Worm (Caenorhabditis elegans) whole organism, late embryonic: ENCODE data around the gene K10D11.6.

ENCODE experiments used
- dmd-4 ChIP-seq: sonication (generic microtip); optimal IDR thresholded peaks from 2 replicates; lab custom pipeline; 2016; ENCODE audit warnings: borderline replicate concordance, missing genetic modification characterization, missing compliant biosample characterization
- elt-4 ChIP-seq: sonication (generic microtip); optimal IDR thresholded peaks from 2 replicates; lab custom pipeline; 2016; ENCODE audit warnings: missing genetic modification characterization, missing compliant biosample characterization
- pha-4 ChIP-seq: fragments of 150-350 bp; optimal IDR thresholded peaks from 2 replicates; lab custom pipeline; 2018; ENCODE audit warnings: missing biosample characterization, missing genetic modification reagents, missing genetic modification characterization
- pqm-1 ChIP-seq: sonication (generic microtip); optimal IDR thresholded peaks from 2 replicates; lab custom pipeline; 2016; ENCODE audit warnings: missing genetic modification characterization, missing compliant biosample characterization
- pros-1 ChIP-seq: fragments of 150-350 bp; optimal IDR thresholded peaks from 2 replicates; lab custom pipeline; 2014; ENCODE audit warnings: missing biosample characterization, missing genetic modification reagents, missing genetic modification characterization
- unc-3 ChIP-seq, 2 experiments: fragments of 200-800 bp in 1 of 2; sonication (Bioruptor generic) in 1 of 2; sonication (generic microtip) in 1 of 2; conservative IDR thresholded peaks in 1 of 2; optimal IDR thresholded peaks in 1 of 2; 2 replicates each; pipeline versions ENCODE4 v1.3.6 to Lab custom; 2016 to 2022; ENCODE audit warnings: missing compliant biosample characterization in 2 of 2, missing genetic modification characterization in 2 of 2, missing genetic modification reagents in 1 of 2

DNA sequence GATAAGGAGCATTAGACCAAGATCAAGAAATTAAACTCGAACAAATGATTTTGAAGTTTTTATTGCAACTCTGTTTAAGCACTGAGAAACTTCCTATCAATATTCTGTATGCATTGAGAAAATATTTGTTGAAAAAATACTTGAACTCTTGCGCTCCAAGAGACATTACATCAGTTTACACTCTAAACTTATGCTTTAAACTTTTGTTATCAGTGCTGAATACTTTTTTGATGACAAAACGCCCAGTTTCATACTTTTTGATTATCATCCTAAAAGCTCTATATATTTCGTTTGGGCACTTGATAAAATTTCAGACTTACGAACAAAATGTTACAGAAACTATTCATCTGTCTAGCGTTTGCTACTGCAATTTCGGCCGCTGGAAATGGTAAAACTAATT lies 13.3 kb downstream of the K10D11.6 start, which contains the start of gene dod-17:
- no peak for TF ChIP-seq unc-3 (GFP tag; conservative IDR thresholded peaks at IDR 0.05; lab: Robert Waterston, UW)
- TF ChIP-seq unc-3 (tag; optimal IDR thresholded peaks at IDR 0.05; lab: Kevin White, UChicago) = no peak
- TF ChIP-seq pros-1 (tag; lab: Kevin White, UChicago) = no peak
- no peak for TF ChIP-seq elt-4 (tag; lab: Kevin White, UChicago)
- TF ChIP-seq pqm-1 (tag; lab: Kevin White, UChicago) = no peak
- no peak for TF ChIP-seq dmd-4 (tag; lab: Kevin White, UChicago)
- no peak for TF ChIP-seq pha-4 (tag; lab: Kevin White, UChicago)
